Fruit fly (Drosophila melanogaster): Measurements from ENCODE around the gene Setx.

- TF ChIP-seq CG8478 (optimal IDR thresholded peaks at IDR 0.05) (no peak), CTCF (optimal IDR thresholded peaks at IDR 0.05) (no peak)
Measured at dm6 chr3L:8121590-8121989, 15.7 kb downstream of the Setx start, which contains the start of gene ldbr.

All from S2 (cell line).